Fruit fly (Drosophila melanogaster): ENCODE results near the gene CG14052.

The CG14052 gene

DNA sequence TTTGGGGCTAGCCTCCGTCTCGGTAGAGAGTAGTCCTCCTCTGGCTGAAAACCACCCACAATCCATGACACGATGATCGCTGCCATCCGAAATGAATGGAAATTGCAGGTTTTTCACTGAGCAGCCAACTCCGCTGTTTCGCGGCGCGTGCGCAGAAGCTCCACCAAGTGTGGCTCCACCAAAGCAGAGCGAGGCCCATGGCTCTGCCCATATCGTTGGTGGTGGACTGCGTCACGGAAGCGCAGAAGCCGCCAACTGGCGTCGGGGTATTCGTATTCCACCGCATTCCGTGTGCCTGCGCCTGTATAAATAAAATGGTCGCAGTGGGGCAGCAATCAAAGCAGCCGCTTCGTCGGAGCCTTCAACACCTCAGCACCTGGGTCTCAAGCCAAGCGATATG is at the start of gene CG14052:
CG14052 (plus strand) TSS at position 301 of the 400 bp plus-strand sequence.
- no peak for TF ChIP-seq CG8478 (optimal IDR thresholded peaks at IDR 0.05)
- no peak for TF ChIP-seq CTCF (optimal IDR thresholded peaks at IDR 0.05)

DNA sequence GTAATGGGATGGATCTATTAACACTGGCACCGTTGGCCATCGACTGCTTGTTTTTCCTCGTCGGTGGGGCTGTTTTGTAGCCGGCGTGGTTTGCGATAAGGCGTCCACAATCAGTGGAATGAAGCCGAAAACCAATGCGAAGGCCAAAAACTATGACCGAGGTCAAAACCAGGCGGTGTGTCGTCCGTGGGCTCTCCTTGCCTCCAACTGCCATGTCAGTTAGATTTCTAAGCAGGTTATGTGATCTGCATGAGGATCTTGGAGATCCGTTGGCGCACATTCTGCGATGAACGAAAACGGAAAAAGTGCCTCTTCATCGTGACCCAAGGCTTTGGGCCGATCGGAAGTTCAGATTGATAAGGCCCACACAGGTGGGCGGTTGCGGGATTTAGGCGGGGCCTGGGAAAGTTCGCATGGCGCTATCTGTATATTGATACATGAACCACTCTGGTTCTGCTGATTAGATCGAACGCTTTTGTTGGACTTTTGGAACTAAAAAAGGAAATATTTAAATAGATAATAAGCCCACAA is 48.2 kb upstream of the CG14052 start, which contains the start of gene Cyp4d14:
Cyp4d14 (minus strand) TSS at position 51 of the 531 bp plus-strand sequence.
- TF ChIP-seq CTCF (optimal IDR thresholded peaks at IDR 0.05) (no peak), CG8478 (optimal IDR thresholded peaks at IDR 0.05) (no peak)

DNA sequence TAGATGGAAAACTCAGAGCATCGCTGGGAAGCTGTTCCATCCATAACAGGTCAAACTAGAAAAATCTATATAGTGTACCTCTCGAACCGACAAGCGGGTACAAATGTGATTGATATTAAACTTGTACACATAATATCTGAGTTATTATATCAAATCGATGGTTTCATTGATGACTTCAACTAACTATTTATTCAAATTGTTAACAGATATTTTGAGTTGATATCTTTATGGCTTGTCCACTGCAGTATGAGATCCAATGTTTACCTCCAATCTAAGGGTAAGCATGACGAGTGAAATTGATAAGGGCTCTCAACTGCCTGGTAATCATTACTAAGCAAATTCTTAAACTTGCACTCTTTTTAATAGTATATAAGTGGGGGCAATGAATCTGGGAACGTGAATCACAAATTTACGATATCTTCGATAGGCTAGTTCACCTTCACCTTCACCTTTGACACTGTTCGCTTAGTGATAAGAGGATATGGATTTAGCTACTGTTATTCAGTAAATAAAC is 47.5 kb upstream of the CG14052 start, which contains the start of gene Cyp4d2:
Cyp4d2 (plus strand) TSS at position 51 of the 514 bp plus-strand sequence.
- TF ChIP-seq CTCF (optimal IDR thresholded peaks at IDR 0.05) (no peak), CG8478 (optimal IDR thresholded peaks at IDR 0.05) (no peak)

DNA sequence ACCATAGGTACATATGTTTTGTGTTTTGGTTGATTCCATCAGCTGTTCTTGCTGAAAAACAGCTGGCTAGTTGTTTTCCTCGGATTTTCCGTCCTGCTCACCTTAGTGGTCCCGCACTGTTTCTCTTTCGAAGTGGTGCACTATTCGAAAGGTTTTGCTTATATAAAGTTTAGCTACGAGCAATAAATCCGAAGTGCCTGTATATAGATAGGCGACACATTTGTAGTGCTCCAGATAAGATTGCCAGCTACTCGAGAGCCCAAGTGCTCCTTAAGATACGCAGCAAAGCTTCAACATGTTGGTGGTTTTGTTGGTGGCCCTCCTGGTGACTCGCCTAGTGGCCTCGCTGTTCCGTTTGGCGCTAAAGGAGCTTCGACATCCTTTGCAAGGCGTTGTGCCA is 44.8 kb upstream of the CG14052 start, which contains the start of gene Cyp4ae1:
Cyp4ae1 (plus strand) TSS at position 206 of the 400 bp plus-strand sequence.
- TF ChIP-seq CTCF (optimal IDR thresholded peaks at IDR 0.05): no peak
- TF ChIP-seq CG8478 (optimal IDR thresholded peaks at IDR 0.05): no peak

DNA sequence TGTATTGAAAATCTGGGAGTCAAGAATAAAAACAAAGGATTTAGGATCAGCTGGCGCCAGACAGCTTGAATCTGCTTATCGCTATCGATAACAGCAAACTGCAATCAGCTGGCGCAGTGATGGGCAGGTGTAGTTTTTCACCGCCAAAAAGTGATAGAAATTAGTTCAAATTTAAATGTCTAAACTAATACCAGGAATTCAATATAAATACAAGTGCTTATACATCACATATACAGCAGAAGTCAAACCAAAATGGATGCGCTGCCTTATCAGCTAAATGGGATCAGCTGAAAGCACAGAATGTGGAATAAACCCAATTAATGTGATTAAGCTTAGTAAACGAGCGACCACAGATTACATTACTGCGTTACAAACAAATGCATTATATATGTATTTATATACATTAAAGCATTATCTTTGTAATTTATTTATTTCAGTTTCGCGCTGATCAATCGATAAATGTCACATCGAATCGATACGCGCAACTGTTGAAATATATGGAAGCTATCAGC is 42.7 kb upstream of the CG14052 start, which contains the start of gene pn:
pn (plus strand) TSS at position 462 of the 512 bp plus-strand sequence.
- no peak for TF ChIP-seq CG8478 (optimal IDR thresholded peaks at IDR 0.05)
- TF ChIP-seq CTCF (optimal IDR thresholded peaks at IDR 0.05): no peak

DNA sequence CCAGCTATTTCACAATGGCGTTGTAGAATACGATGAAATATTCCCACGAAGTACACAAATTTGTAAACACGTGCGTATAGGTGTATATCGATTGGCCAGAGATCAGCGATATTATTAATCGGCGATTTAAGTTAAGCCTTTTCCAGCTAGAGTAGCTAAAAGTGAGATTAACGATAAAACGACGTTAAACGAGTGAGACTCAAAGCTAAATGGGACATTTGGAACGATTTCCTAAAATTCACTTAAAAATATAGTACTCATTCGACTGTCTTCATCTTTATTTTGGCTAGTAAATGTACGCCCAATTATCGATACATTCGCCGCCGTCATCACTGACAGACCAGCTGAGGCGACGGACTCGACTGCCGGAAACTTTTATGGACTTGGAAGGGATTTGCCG is 39.0 kb upstream of the CG14052 start, which contains the start of the genes Nmd3 and CG17776:
Nmd3 (minus strand) TSS at position 106 of the 400 bp plus-strand sequence.
CG17776 (plus strand) TSS at position 163 of the 400 bp plus-strand sequence.
- TF ChIP-seq CG8478 (optimal IDR thresholded peaks at IDR 0.05): no peak
- no peak for TF ChIP-seq CTCF (optimal IDR thresholded peaks at IDR 0.05)

DNA sequence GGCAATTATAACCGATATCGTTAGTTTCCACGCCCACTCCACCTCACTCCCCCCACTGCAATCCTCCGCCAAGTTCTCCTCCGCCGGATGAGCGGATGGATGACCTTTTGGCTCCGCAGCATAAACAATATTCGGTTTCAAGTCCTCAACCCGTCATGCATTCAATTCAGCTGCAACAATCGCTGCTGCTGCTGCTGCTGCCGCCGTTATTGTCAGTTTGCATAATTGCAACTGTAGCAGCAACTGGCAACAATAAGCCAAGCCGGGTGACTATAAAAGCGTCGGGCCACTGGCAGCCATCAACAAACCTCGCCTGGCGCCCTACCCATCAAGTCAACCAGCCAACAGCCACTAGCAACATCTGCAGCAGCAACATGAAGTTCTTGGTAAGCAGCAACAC is 37.0 kb upstream of the CG14052 start, which contains the start of gene CG17777:
CG17777 (plus strand) TSS at position 301 of the 400 bp plus-strand sequence.
- TF ChIP-seq CTCF (optimal IDR thresholded peaks at IDR 0.05) (no peak), CG8478 (optimal IDR thresholded peaks at IDR 0.05) (no peak)

DNA sequence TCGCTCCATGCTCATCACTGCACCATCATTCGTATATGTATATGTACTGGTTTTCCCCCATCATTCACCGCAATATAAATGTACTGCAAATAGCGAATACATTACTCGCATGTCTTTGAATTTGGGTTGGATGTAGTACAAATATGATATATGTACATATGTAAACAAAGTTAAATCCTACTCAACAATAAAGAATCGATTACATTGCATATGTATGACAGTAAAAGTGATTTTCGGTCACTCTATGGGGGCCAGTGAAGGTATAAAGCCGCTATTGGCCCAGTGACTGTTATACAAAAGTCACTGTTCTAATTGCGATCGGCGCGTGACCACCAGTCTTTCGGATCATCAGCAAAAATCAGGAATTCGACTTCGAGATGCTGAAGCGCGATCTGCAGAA is 36.0 kb upstream of the CG14052 start, which contains the start of gene CG3457:
CG3457 (plus strand) TSS at position 301 of the 400 bp plus-strand sequence.
- TF ChIP-seq CTCF (optimal IDR thresholded peaks at IDR 0.05) (no peak), CG8478 (optimal IDR thresholded peaks at IDR 0.05) (no peak)

DNA sequence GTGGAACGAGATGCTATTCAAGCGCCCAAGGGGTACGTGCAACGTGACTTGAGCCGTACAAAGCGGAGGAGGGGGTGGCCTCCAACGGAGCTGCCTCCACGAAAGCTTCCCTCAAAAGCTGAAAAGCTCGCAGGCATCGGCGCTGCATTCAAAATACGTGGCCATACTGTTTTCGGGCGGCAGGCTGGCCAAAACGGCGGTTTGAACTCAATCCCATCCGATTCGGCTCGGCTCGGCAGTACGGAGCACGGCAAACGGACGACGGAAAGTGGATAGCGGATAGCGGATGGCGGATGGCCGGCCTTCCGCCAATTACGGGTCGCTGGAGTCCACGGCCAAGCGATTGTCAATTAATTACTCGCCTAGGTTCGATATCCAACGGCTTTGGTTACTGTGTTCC is 34.7 kb upstream of the CG14052 start, which contains the start of gene Mct1:
Mct1 (plus strand) TSS at position 301 of the 400 bp plus-strand sequence.
- TF ChIP-seq CTCF (optimal IDR thresholded peaks at IDR 0.05): no peak
- no peak for TF ChIP-seq CG8478 (optimal IDR thresholded peaks at IDR 0.05)

DNA sequence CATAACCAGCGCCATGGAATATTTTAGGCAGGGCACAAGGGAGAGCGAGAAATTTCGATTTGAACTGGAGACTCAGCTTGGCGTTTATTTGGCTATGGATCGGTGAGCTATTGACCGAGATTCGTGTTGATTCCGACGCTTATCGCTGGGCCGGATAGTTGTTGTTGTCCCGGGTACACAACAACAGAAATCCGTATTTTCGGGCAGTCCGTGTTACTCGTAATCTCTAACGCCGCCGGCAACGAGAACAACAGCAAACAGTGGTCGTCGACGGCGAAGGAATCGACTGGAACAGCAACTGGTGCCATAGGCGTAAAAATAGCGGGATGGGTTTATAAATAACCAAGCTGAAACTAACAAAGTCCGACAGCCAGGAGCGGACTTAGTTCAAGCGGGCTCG is 31.7 kb upstream of the CG14052 start:
- TF ChIP-seq CG8478 (optimal IDR thresholded peaks at IDR 0.05) (no peak), CTCF (optimal IDR thresholded peaks at IDR 0.05) (no peak)

DNA sequence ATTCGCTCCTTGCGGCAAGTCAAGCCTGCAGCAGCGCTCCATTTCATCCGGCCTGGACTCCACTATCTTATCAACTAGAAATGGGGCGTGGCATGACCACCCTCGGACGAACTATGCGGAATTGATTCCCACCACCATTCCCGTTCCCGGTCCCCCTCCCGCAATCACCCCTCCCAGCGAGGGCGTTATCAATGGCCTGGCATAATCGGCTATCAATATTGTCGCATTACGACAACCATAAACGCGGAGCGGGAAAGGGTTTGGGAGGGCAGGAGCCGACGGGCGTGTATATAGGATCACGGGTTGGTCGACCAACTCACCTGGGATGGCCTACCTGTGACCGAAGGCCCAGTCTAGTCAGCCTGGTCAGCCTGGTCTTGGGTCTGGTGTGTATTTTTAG is 30.4 kb upstream of the CG14052 start:
- no peak for TF ChIP-seq CG8478 (optimal IDR thresholded peaks at IDR 0.05)
- TF ChIP-seq CTCF (optimal IDR thresholded peaks at IDR 0.05): no peak

DNA sequence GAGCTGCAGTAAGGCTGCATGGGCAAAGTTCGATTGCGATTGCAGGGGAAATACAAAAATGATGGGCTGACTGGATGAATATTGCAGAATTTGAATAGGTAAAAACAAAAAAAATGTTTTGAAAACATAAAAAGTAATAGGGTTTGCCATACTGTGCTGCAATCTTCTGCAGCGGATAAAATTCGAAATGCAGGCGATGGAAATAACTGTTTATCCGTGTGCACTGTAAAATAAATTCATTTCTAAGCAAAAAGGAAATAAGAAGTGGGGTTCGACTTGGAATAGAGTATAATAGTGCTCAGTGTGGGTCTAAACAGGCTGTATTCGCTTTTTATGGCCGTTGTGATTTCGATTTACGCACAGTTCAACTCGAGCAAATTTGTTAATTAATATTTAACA is 29.7 kb upstream of the CG14052 start, which contains the start of gene CG14053:
CG14053 (minus strand) TSS at position 101 of the 399 bp plus-strand sequence.
- no peak for TF ChIP-seq CG8478 (optimal IDR thresholded peaks at IDR 0.05)
- no peak for TF ChIP-seq CTCF (optimal IDR thresholded peaks at IDR 0.05)

DNA sequence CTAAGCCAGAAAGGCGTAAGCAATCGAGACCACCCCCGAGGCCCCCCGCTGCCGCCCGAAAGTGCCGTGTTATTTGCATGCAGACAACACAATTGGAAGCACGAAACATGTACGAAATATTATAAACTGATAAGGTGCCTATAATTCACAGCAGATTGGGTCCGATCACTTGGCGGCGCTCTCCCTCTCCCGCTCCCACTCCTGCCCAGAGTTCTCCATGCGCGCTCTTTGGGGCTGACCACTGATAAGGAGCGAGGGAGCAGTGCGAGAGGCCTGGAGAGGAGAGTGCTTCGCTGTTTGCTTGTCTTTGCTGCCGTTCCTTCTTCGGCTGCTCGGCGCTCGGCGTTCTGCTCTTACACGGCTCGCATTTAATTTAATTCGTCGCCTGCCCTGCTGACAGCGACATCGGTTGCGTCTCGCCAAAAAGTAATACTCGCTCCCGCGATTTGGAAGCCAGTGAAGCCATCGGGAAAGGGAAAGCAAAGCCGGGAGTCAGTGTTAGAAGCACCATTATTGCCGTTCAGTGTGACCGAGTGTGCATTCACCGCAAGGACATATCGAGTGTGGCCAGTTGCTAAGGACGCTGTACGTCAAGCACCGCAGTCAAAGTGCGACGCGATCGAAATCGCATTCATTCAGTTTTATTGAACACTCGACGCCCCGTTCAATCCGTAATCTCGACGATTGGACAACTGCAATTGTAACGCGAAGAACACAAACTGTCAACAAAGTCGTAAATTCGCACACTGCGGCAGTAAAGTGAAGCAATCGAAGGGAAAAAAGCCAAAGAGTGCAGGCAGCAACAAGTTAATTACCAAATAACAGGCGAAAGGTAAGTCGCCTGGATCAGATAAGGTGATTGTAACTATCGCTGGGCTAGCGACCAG is 29.1 kb upstream of the CG14052 start:
- no peak for TF ChIP-seq CTCF (optimal IDR thresholded peaks at IDR 0.05)
- TF ChIP-seq CG8478 (optimal IDR thresholded peaks at IDR 0.05): no peak

DNA sequence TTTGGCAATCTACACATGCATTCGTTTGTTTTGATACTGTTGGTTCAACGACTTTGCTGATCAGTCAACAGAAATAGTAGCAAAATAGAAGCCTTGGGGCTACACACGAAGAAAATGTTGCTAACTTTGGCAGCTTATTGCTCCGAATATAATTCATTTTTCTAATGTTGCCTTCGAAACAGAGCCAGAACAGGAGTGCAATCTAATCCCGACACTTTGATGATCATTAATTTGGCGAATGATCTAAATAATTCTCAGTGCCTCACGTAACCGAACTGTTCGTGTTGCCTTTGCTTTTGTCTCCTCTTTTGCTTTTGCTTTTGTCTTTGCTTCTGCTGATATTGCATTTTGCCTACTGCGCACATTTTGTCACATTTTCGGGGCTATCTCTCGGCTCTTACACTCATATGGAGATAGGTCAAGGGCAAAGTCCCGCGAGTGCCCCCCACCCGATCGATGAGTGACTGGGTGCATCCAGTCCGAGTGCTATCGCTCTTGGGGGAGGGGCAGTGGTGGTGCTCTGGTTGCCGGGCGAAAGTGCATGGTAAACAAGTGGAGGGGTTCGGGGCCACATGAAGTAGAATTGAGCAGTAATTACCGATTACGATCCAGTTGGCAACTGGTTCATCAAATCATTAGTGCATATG is 27.3 kb upstream of the CG14052 start:
- no peak for TF ChIP-seq CG8478 (optimal IDR thresholded peaks at IDR 0.05)
- TF ChIP-seq CTCF (optimal IDR thresholded peaks at IDR 0.05): no peak

Measured in S2 (cell line).